Fruit fly (Drosophila melanogaster) whole organism, pupa: ENCODE data around the gene Ccn.

ENCODE experiments used
- CG10348 ChIP-seq: fragments of 200-800 bp; sonication (Bioruptor generic); IDR thresholded peaks from 2 replicates; pipeline ENCODE4 v1.3.6; 2022; ENCODE audit warnings: missing biosample characterization, missing genetic modification characterization
- CG13204 ChIP-seq: fragments of 200-800 bp; sonication (Bioruptor generic); optimal IDR thresholded peaks from 2 replicates; lab custom pipeline; 2018; ENCODE audit warnings: missing biosample characterization, mild to moderate bottlenecking, missing genetic modification characterization, moderate library complexity
- CG34367 ChIP-seq: fragments of 200-800 bp; sonication (Bioruptor generic); optimal IDR thresholded peaks from 2 replicates; lab custom pipeline; 2018; ENCODE audit warnings: missing biosample characterization, mild to moderate bottlenecking, missing genetic modification characterization
- CG8159 ChIP-seq: fragments of 200-800 bp; sonication (Bioruptor generic); optimal IDR thresholded peaks from 3 replicates; lab custom pipeline; 2018; ENCODE audit warnings: missing biosample characterization, mild to moderate bottlenecking, missing genetic modification characterization, moderate library complexity
- EcR ChIP-seq: fragments of 200-800 bp; sonication (Bioruptor generic); optimal IDR thresholded peaks from 3 replicates; lab custom pipeline; 2019; ENCODE audit warnings: missing biosample characterization, missing genetic modification characterization, mild to moderate bottlenecking, moderate library complexity, missing genetic modification reagents
- Pif1A ChIP-seq: fragments of 200-800 bp; sonication (Bioruptor generic); optimal IDR thresholded peaks from 3 replicates; lab custom pipeline; 2016; ENCODE audit warnings: missing biosample characterization, missing genetic modification characterization
- Pif1B ChIP-seq: fragments of 200-800 bp; sonication (Bioruptor generic); optimal IDR thresholded peaks from 3 replicates; lab custom pipeline; 2016; ENCODE audit warnings: missing biosample characterization, missing genetic modification characterization
- fd96Ca ChIP-seq: fragments of 200-800 bp; sonication (Bioruptor generic); IDR thresholded peaks from 3 replicates; pipeline ENCODE4 v1.3.6; 2022; ENCODE audit warnings: missing biosample characterization, missing genetic modification characterization
- gl ChIP-seq: fragments of 200-800 bp; sonication (Bioruptor generic); optimal IDR thresholded peaks from 2 replicates; lab custom pipeline; 2018; ENCODE audit warnings: missing biosample characterization, mild to moderate bottlenecking, missing genetic modification characterization
- rn ChIP-seq: fragments of 200-800 bp; sonication (Bioruptor generic); IDR thresholded peaks from 2 replicates; pipeline ENCODE4 v1.3.6; 2022; ENCODE audit warnings: missing biosample characterization, missing genetic modification characterization

DNA sequence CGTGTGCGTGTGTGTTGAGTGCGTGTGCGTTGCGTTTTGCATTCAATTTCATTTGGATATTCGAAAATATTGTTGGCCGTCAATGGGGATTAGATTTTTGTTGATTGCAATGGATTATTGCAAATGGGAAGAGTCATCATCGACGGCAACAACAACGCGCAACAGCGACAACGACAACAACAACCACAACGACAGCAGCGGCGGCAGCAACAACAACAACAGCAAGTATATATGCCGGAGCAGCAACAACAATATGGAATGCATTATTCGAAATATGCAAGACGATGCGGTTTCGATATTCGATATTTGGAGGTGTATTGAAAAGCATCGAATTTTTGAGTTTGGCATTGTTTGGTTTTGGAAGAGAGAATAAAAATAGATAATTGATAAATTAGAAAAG lies 47.8 kb upstream of the Ccn start:
- TF ChIP-seq CG10348 (no peak), Pif1B (no peak), Pif1A (GFP tag; lab: Kevin White, UChicago) (no peak), EcR (no peak), CG8159 (no peak), fd96Ca (GFP tag; lab: Robert Waterston, UW) (no peak), CG34367 (tag; lab: Kevin White, UChicago) (no peak), rn (no peak), CG13204 (GFP tag; lab: Kevin White, UChicago) (no peak), gl (tag; lab: Kevin White, UChicago) (no peak)
